Fruit fly (Drosophila melanogaster) whole organism, embryonic: ENCODE data around the gene kay.

Experiments used
- B-H2 ChIP-seq: fragments of 200-800 bp; sonication (Bioruptor generic); optimal IDR thresholded peaks from 2 replicates; lab custom pipeline; 2018; ENCODE audit warnings: missing biosample characterization, mild to moderate bottlenecking, missing genetic modification characterization
- C15 ChIP-seq: fragments of 200-800 bp; sonication (Bioruptor generic); IDR thresholded peaks from 3 replicates; pipeline ENCODE4 v1.3.6; 2022; ENCODE audit warnings: missing biosample characterization, missing genetic modification characterization
- CG12155 ChIP-seq: fragments of 200-800 bp; sonication (Bioruptor generic); optimal IDR thresholded peaks from 3 replicates; lab custom pipeline; 2016; ENCODE audit warnings: missing biosample characterization, missing genetic modification characterization
- CG12659 ChIP-seq: fragments of 200-800 bp; sonication (Bioruptor generic); optimal IDR thresholded peaks from 3 replicates; lab custom pipeline; 2017; ENCODE audit warnings: mild to moderate bottlenecking, missing biosample characterization, missing genetic modification reagents, missing genetic modification characterization
- CG12769 ChIP-seq: fragments of 200-800 bp; sonication (Bioruptor generic); optimal IDR thresholded peaks from 2 replicates; lab custom pipeline; 2019; ENCODE audit warnings: missing biosample characterization, mild to moderate bottlenecking, missing genetic modification characterization, moderate library complexity
- CG14710 ChIP-seq: fragments of 200-800 bp; sonication (Bioruptor generic); optimal IDR thresholded peaks from 3 replicates; lab custom pipeline; 2019; ENCODE audit warnings: missing biosample characterization, mild to moderate bottlenecking, missing genetic modification characterization, moderate library complexity
- CG15696 ChIP-seq: fragments of 200-800 bp; sonication (Bioruptor generic); optimal IDR thresholded peaks from 2 replicates; lab custom pipeline; 2019; ENCODE audit warnings: missing biosample characterization, mild to moderate bottlenecking, missing genetic modification characterization, moderate library complexity
- CG32532 ChIP-seq: fragments of 200-800 bp; sonication (Bioruptor generic); IDR thresholded peaks from 2 replicates; pipeline ENCODE4 v1.3.6; 2022; ENCODE audit warnings: missing biosample characterization, missing genetic modification characterization
- CG32772 ChIP-seq: fragments of 200-800 bp; sonication (Bioruptor generic); IDR thresholded peaks from 2 replicates; pipeline ENCODE4 v1.3.6; 2022; ENCODE audit warnings: missing biosample characterization, missing genetic modification characterization
- CG34224 ChIP-seq: fragments of 200-800 bp; sonication (Bioruptor generic); IDR thresholded peaks from 3 replicates; pipeline ENCODE4 v1.3.6; 2022; ENCODE audit warnings: missing biosample characterization, missing genetic modification characterization; ENCODE audit not compliant: partially characterized antibody
- CG34422 ChIP-seq: fragments of 200-800 bp; sonication (Bioruptor generic); IDR thresholded peaks from 3 replicates; pipeline ENCODE4 v1.3.6; 2022; ENCODE audit warnings: missing biosample characterization, missing genetic modification characterization
- CG42726 ChIP-seq: fragments of 200-800 bp; sonication (Bioruptor generic); IDR thresholded peaks from 2 replicates; pipeline ENCODE4 v1.3.6; 2022; ENCODE audit warnings: missing biosample characterization, missing genetic modification characterization; ENCODE audit not compliant: partially characterized antibody
- CG43689 ChIP-seq: fragments of 200-800 bp; sonication (Bioruptor generic); IDR thresholded peaks from 2 replicates; pipeline ENCODE4 v1.3.6; 2022; ENCODE audit warnings: missing biosample characterization, missing genetic modification characterization
- CG4617 ChIP-seq: fragments of 200-800 bp; sonication (Bioruptor generic); optimal IDR thresholded peaks from 3 replicates; lab custom pipeline; 2016; ENCODE audit warnings: missing biosample characterization, missing genetic modification characterization, borderline replicate concordance
- CG8388 ChIP-seq: fragments of 200-800 bp; sonication (Bioruptor generic); optimal IDR thresholded peaks from 2 replicates; lab custom pipeline; 2019; ENCODE audit warnings: missing biosample characterization, mild to moderate bottlenecking, missing genetic modification characterization, moderate library complexity
- Dll ChIP-seq: fragments of 200-800 bp; sonication (Bioruptor generic); IDR thresholded peaks from 4 replicates; pipeline ENCODE4 v1.3.6; 2022; ENCODE audit warnings: missing biosample characterization, missing genetic modification characterization; ENCODE audit not compliant: partially characterized antibody
- Dp ChIP-seq: fragments of 200-800 bp; sonication (Bioruptor generic); optimal IDR thresholded peaks from 2 replicates; lab custom pipeline; 2018; ENCODE audit warnings: missing biosample characterization, mild to moderate bottlenecking, missing genetic modification characterization, moderate library complexity
- E2f1 ChIP-seq: fragments of 200-800 bp; sonication (Bioruptor generic); IDR thresholded peaks from 2 replicates; pipeline ENCODE4 v1.3.6; 2022; ENCODE audit warnings: missing biosample characterization, missing genetic modification characterization
- E2f2 ChIP-seq: fragments of 200-800 bp; sonication (Bioruptor generic); IDR thresholded peaks from 2 replicates; pipeline ENCODE4 v1.3.6; 2022; ENCODE audit warnings: missing biosample characterization, missing genetic modification characterization
- Eip74EF ChIP-seq, 2 experiments: fragments of 200-800 bp in 1 of 2; fragments of >200 bp in 1 of 2; sonication (Bioruptor generic) in 1 of 2; optimal IDR thresholded peaks; 2 replicates each; lab custom pipeline; 2017 to 2019; ENCODE audit warnings: missing biosample characterization in 2 of 2, missing genetic modification characterization in 2 of 2, mild to moderate bottlenecking in 1 of 2, moderate library complexity in 1 of 2
- MBD-R2 ChIP-seq: fragments of 200-800 bp; sonication (Bioruptor generic); IDR thresholded peaks from 2 replicates; pipeline ENCODE4 v1.3.6; 2022; ENCODE audit warnings: missing biosample characterization, missing genetic modification characterization
- Max ChIP-seq: fragments of 200-800 bp; sonication (Bioruptor generic); optimal IDR thresholded peaks from 2 replicates; lab custom pipeline; 2016; ENCODE audit warnings: missing biosample characterization, mild to moderate bottlenecking, missing genetic modification characterization
- Med ChIP-seq: fragments of 200-800 bp; sonication (Bioruptor generic); peaks from one replicate; lab custom pipeline; 2016; ENCODE audit warnings: missing biosample characterization, missing genetic modification characterization, mild to moderate bottlenecking, inconsistent platforms, moderate library complexity
- Mrtf ChIP-seq: fragments of 200-800 bp; sonication (Bioruptor generic); IDR thresholded peaks from 3 replicates; pipeline ENCODE4 v1.3.6; 2022; ENCODE audit warnings: missing biosample characterization, missing genetic modification characterization
- NFAT ChIP-seq: fragments of 200-800 bp; sonication (Bioruptor generic); IDR thresholded peaks from 2 replicates; pipeline ENCODE4 v1.3.6; 2022; ENCODE audit warnings: missing biosample characterization, missing genetic modification characterization
- NK7.1 ChIP-seq: fragments of 200-800 bp; sonication (Bioruptor generic); optimal IDR thresholded peaks from 3 replicates; lab custom pipeline; 2016; ENCODE audit warnings: missing biosample characterization, missing genetic modification characterization
- Opbp ChIP-seq: fragments of 200-800 bp; sonication (Bioruptor generic); IDR thresholded peaks from 3 replicates; pipeline ENCODE4 v1.3.6; 2022; ENCODE audit warnings: missing biosample characterization, missing genetic modification characterization; ENCODE audit not compliant: partially characterized antibody
- Scr ChIP-seq: fragments of 200-800 bp; sonication (Bioruptor generic); IDR thresholded peaks from 2 replicates; pipeline ENCODE4 v1.3.6; 2022; ENCODE audit warnings: missing biosample characterization, missing genetic modification characterization; ENCODE audit not compliant: partially characterized antibody
- Sin3A ChIP-seq: fragments of >200 bp; optimal IDR thresholded peaks from 2 replicates; lab custom pipeline; 2018
- Sox100B ChIP-seq: fragments of 200-800 bp; sonication (Bioruptor generic); optimal IDR thresholded peaks from 3 replicates; lab custom pipeline; 2018; ENCODE audit warnings: missing biosample characterization, mild to moderate bottlenecking, missing genetic modification characterization
- Usf ChIP-seq: fragments of 200-800 bp; sonication (Bioruptor generic); optimal IDR thresholded peaks from 2 replicates; lab custom pipeline; 2017; ENCODE audit warnings: missing genotype, missing biosample characterization, missing genetic modification characterization
- YL-1 ChIP-seq: fragments of 200-800 bp; sonication (Bioruptor generic); optimal IDR thresholded peaks from 3 replicates; lab custom pipeline; 2017; ENCODE audit warnings: missing biosample characterization, mild to moderate bottlenecking, missing genetic modification characterization
- abd-A ChIP-seq: fragments of 200-800 bp; sonication (Bioruptor generic); optimal IDR thresholded peaks from 3 replicates; lab custom pipeline; 2019; ENCODE audit warnings: missing biosample characterization, mild to moderate bottlenecking, missing genetic modification characterization, moderate library complexity
- bbx ChIP-seq: fragments of 200-800 bp; sonication (Bioruptor generic); IDR thresholded peaks from 2 replicates; pipeline ENCODE4 v1.3.6; 2022; ENCODE audit warnings: missing biosample characterization, missing genetic modification characterization; ENCODE audit not compliant: partially characterized antibody
- croc ChIP-seq: fragments of 200-800 bp; sonication (Bioruptor generic); conservative IDR thresholded peaks from 3 replicates; pipeline ENCODE4 v1.3.6; 2022; ENCODE audit warnings: missing biosample characterization, missing genetic modification characterization
- fd64A ChIP-seq: fragments of 200-800 bp; sonication (Bioruptor generic); optimal IDR thresholded peaks from 3 replicates; lab custom pipeline; 2018; ENCODE audit warnings: missing biosample characterization, mild to moderate bottlenecking, missing genetic modification characterization
- ftz-f1 ChIP-seq: fragments of 200-800 bp; sonication (Bioruptor generic); optimal IDR thresholded peaks from 2 replicates; lab custom pipeline; 2016; ENCODE audit warnings: missing biosample characterization, missing genetic modification characterization
- gro ChIP-seq: fragments of 200-800 bp; sonication (Bioruptor generic); optimal IDR thresholded peaks from 2 replicates; lab custom pipeline; 2016; ENCODE audit warnings: missing biosample characterization, missing genetic modification characterization
- gsb ChIP-seq: fragments of 200-800 bp; sonication (Bioruptor generic); IDR thresholded peaks from 2 replicates; pipeline ENCODE4 v1.3.6; 2022; ENCODE audit warnings: missing biosample characterization, missing genetic modification characterization
- ham ChIP-seq: fragments of 200-800 bp; sonication (Bioruptor generic); IDR thresholded peaks from 2 replicates; pipeline ENCODE4 v1.3.6; 2022; ENCODE audit warnings: missing biosample characterization, missing genetic modification characterization
- inv ChIP-seq: fragments of 200-800 bp; sonication (Bioruptor generic); IDR thresholded peaks from 2 replicates; pipeline ENCODE4 v1.3.6; 2022; ENCODE audit warnings: missing biosample characterization, missing genetic modification characterization; ENCODE audit not compliant: partially characterized antibody
- kay ChIP-seq: fragments of 200-800 bp; sonication (Bioruptor generic); optimal IDR thresholded peaks from 2 replicates; lab custom pipeline; 2016; ENCODE audit warnings: missing biosample characterization, missing genetic modification characterization
- peb ChIP-seq: fragments of 200-800 bp; sonication (Bioruptor generic); IDR thresholded peaks from 2 replicates; pipeline ENCODE4 v1.3.6; 2022; ENCODE audit warnings: missing biosample characterization, missing genetic modification characterization
- pzg ChIP-seq: fragments of 200-800 bp; sonication (Bioruptor generic); optimal IDR thresholded peaks from 3 replicates; lab custom pipeline; 2018; ENCODE audit warnings: missing biosample characterization, mild to moderate bottlenecking, missing genetic modification characterization, moderate library complexity
- sd ChIP-seq: fragments of 200-800 bp; sonication (Bioruptor generic); optimal IDR thresholded peaks from 3 replicates; lab custom pipeline; 2018; ENCODE audit warnings: missing biosample characterization, mild to moderate bottlenecking, missing genetic modification characterization, moderate library complexity
- sna ChIP-seq: fragments of 200-800 bp; sonication (Bioruptor generic); IDR thresholded peaks from 2 replicates; pipeline ENCODE4 v1.3.6; 2022; ENCODE audit warnings: missing biosample characterization, missing genetic modification characterization; ENCODE audit not compliant: partially characterized antibody
- stwl ChIP-seq: fragments of 200-800 bp; sonication (Bioruptor generic); optimal IDR thresholded peaks from 3 replicates; lab custom pipeline; 2018; ENCODE audit warnings: missing biosample characterization, mild to moderate bottlenecking, missing genetic modification characterization, moderate library complexity
- unc-4 ChIP-seq: fragments of 200-800 bp; sonication (Bioruptor generic); IDR thresholded peaks from 2 replicates; pipeline ENCODE4 v1.3.6; 2022; ENCODE audit warnings: missing biosample characterization, missing genetic modification characterization; ENCODE audit not compliant: partially characterized antibody
- unpg ChIP-seq: fragments of 200-800 bp; sonication (Bioruptor generic); optimal IDR thresholded peaks from 3 replicates; lab custom pipeline; 2018; ENCODE audit warnings: missing biosample characterization, mild to moderate bottlenecking, missing genetic modification characterization, moderate library complexity
- yki ChIP-seq: fragments of >200 bp; optimal IDR thresholded peaks from 3 replicates; lab custom pipeline; 2018

kay gene

dm6 chr3R:29723048-29723656 lies 42.6 kb upstream of the kay start, which contains the start of gene Pcd (continued):
- TF ChIP-seq fd64A, result no peak
- peak; percentile 13; the same call in 1 of the 2 replicates for TF ChIP-seq CG32532
- TF ChIP-seq Eip74EF (GFP tag; optimal IDR thresholded peaks at IDR 0.05; lab: Kevin White, UChicago), result no peak
- peak; percentile 88 for TF ChIP-seq Dp (GFP tag; lab: Kevin White, UChicago)
- TF ChIP-seq CG12769, result peak; percentile 71
- peak; percentile 50 for TF ChIP-seq pzg
- TF ChIP-seq unc-4 (GFP tag; lab: Robert Waterston, UW), result peak; percentile 41; the same call in 1 of the 2 replicates
- TF ChIP-seq Opbp (GFP tag; lab: Robert Waterston, UW), result no peak
- TF ChIP-seq peb (GFP tag; lab: Robert Waterston, UW), result no peak
- TF ChIP-seq ham, result no peak
- TF ChIP-seq Mrtf (GFP tag; lab: Robert Waterston, UW), result no peak
- TF ChIP-seq CG12155 (GFP tag; lab: Kevin White, UChicago), result peak; percentile 97
- peak; percentile 98 for TF ChIP-seq sd (tag; lab: Kevin White, UChicago)
- peak; percentile 41; the same call in 1 of the 4 replicates for TF ChIP-seq Dll
- peak; percentile 71 for TF ChIP-seq stwl (tag; lab: Kevin White, UChicago)
- peak; percentile 31 for TF ChIP-seq ftz-f1 (GFP tag; lab: Kevin White, UChicago)
- peak; percentile 9 for TF ChIP-seq gro
- no peak for TF ChIP-seq CG43689
- no peak for TF ChIP-seq gsb (GFP tag; lab: Robert Waterston, UW)
- 0 out of 2 replicates have a peak, but pooled peaks have one; percentile 17 for TF ChIP-seq CG42726
- peak; percentile 24; the same call in 1 of the 2 replicates for TF ChIP-seq sna
- TF ChIP-seq Med, result peak; percentile 33
- TF ChIP-seq CG34224, result peak; percentile 49; the same call in 1 of the 3 replicates
- TF ChIP-seq CG8388 (GFP tag; lab: Kevin White, UChicago), result no peak
- no peak for TF ChIP-seq C15 (GFP tag; lab: Robert Waterston, UW)
- no peak for TF ChIP-seq croc (GFP tag; lab: Robert Waterston, UW)
- TF ChIP-seq B-H2, result peak; percentile 51
- TF ChIP-seq, all 482 proteins: peak for 62

- TF ChIP-seq CG32772 (GFP tag; lab: Robert Waterston, UW), result no peak
- TF ChIP-seq CG4617 (GFP tag; lab: Kevin White, UChicago), result peak; percentile 25
- peak; percentile 73 for TF ChIP-seq E2f1 (GFP tag; lab: Robert Waterston, UW)
- no peak for TF ChIP-seq sd (tag; lab: Kevin White, UChicago)
- TF ChIP-seq E2f2 (GFP tag; lab: Robert Waterston, UW), result peak; percentile 88
- TF ChIP-seq Sin3A (lab: Kevin White, UChicago), result peak; percentile 17
- TF ChIP-seq CG15696, result no peak
- TF ChIP-seq Usf (GFP tag; lab: Kevin White, UChicago), result no peak
- TF ChIP-seq yki (lab: Kevin White, UChicago), result no peak
- TF ChIP-seq abd-A, result peak; percentile 28
- peak; percentile 36; the same call in 1 of the 3 replicates for TF ChIP-seq CG34422 (GFP tag; lab: Robert Waterston, UW)
- TF ChIP-seq NFAT (GFP tag; lab: Robert Waterston, UW), result no peak
- TF ChIP-seq inv (GFP tag; lab: Robert Waterston, UW), result peak; percentile 48; the same call in 1 of the 2 replicates
- no peak for TF ChIP-seq kay (GFP tag; lab: Kevin White, UChicago)
- no peak for TF ChIP-seq CG12659
- no peak for TF ChIP-seq NK7.1 (GFP tag; lab: Kevin White, UChicago)
- TF ChIP-seq Max (GFP tag; lab: Kevin White, UChicago), result no peak
- TF ChIP-seq MBD-R2 (GFP tag; lab: Robert Waterston, UW), result peak; percentile 75
- TF ChIP-seq unpg (GFP tag; lab: Kevin White, UChicago), result no peak
- peak; percentile 71 for TF ChIP-seq bbx (GFP tag; lab: Robert Waterston, UW)
- TF ChIP-seq Sox100B (GFP tag; lab: Kevin White, UChicago), result no peak
- peak; percentile 75 for TF ChIP-seq Dp (GFP tag; lab: Kevin White, UChicago)
- peak; percentile 7 for TF ChIP-seq CG14710 (tag; lab: Kevin White, UChicago)
- peak; percentile 6 for TF ChIP-seq YL-1
- peak; percentile 71 for TF ChIP-seq Scr (GFP tag; lab: Robert Waterston, UW)
- TF ChIP-seq stwl (tag; lab: Kevin White, UChicago), result peak; percentile 38
Observed at dm6 chr3R:29724745-29725144, 41.0 kb upstream of the kay start, which contains the start of the genes Naa40 and CG18731. Gene Naa40, minus strand, starts transcription at chr3R:29724950. Gene CG18731, plus strand, starts transcription at chr3R:29725027.
